Fruit fly (Drosophila melanogaster): ENCODE results near the gene mRpS18B.

dm6 chr2L:20078880-20079279 lies 18.2 kb downstream of the mRpS18B start:
- TF ChIP-seq Sin3A (optimal IDR thresholded peaks at IDR 0.05) (no peak), ttk (optimal IDR thresholded peaks at IDR 0.05) (no peak), insv (optimal IDR thresholded peaks at IDR 0.05) (no peak), h (optimal IDR thresholded peaks at IDR 0.05) (no peak), psq (optimal IDR thresholded peaks at IDR 0.05) (no peak)

Measured in Kc167 (cell line).